Fruit fly (Drosophila melanogaster): ENCODE data around the gene CG31510.
"Not testable (repeated sequence)": the region's sequence is repeated elsewhere in the genome, so short reads cannot be mapped to it uniquely, and the experiment has no call there.

The CG31510 gene

dm6 chr3R:25123262-25123661 lies 542 bp upstream of the CG31510 start, which contains the start of gene vig2 (continued):
- TF ChIP-seq amos (GFP tag; IDR thresholded peaks at IDR 0.05; ENCODE audit: partially characterized antibody) (peak; percentile 94), onecut (GFP tag; IDR thresholded peaks at IDR 0.05) (peak; percentile 84), CG10431 (GFP tag; optimal IDR thresholded peaks at IDR 0.05) (peak; percentile 54), Nf-YC (tag; optimal IDR thresholded peaks at IDR 0.05) (peak; percentile 3), dpn (GFP tag; optimal IDR thresholded peaks at IDR 0.05) (peak in 1 of 2 experiments; percentile 41), CG17361 (GFP tag; IDR thresholded peaks at IDR 0.05) (peak; percentile 67; the same call in 2 of the 3 replicates), sob (GFP tag; IDR thresholded peaks at IDR 0.05) (peak; percentile 84), odd (GFP tag; optimal IDR thresholded peaks at IDR 0.05) (peak; percentile 18), gsb (GFP tag; IDR thresholded peaks at IDR 0.05) (peak; percentile 49; the same call in 1 of the 2 replicates), ara (GFP tag; IDR thresholded peaks at IDR 0.05) (peak; percentile 73), Fer2 (tag; optimal IDR thresholded peaks at IDR 0.05) (peak; percentile 49), Sox100B (GFP tag; optimal IDR thresholded peaks at IDR 0.05) (peak; percentile 39), E2f2 (GFP tag; IDR thresholded peaks at IDR 0.05) (peak; percentile 27; the same call in 1 of the 2 replicates), lov (GFP tag; IDR thresholded peaks at IDR 0.05) (peak; percentile 90; the same call in 2 of the 3 replicates), knrl (GFP tag; IDR thresholded peaks at IDR 0.05; ENCODE audit: partially characterized antibody) (peak; percentile 89), pfk (GFP tag; optimal IDR thresholded peaks at IDR 0.05) (peak; percentile 29), Vsx1 (GFP tag; optimal IDR thresholded peaks at IDR 0.05) (peak; percentile 43), CG10366 (GFP tag; IDR thresholded peaks at IDR 0.05) (peak; percentile 84), Ets65A (GFP tag) (peak; percentile 82), CG13287 (GFP tag; IDR thresholded peaks at IDR 0.05; ENCODE audit: partially characterized antibody) (peak; percentile 72), HLHmδ (GFP tag; optimal IDR thresholded peaks at IDR 0.05) (peak; percentile 72), Med (GFP tag) (peak; percentile 92), CG17829 (tag; optimal IDR thresholded peaks at IDR 0.05) (peak; percentile 3), klu (GFP tag; IDR thresholded peaks at IDR 0.05) (0 out of 2 replicates have a peak, but pooled peaks have one; percentile 38), Dbx (GFP tag; IDR thresholded peaks at IDR 0.05) (peak; percentile 85), sim (GFP tag; IDR thresholded peaks at IDR 0.05) (peak; percentile 54; the same call in 1 of the 2 replicates), CG34376 (GFP tag; optimal IDR thresholded peaks at IDR 0.05) (peak; percentile 57), zen2 (GFP tag; IDR thresholded peaks at IDR 0.05; ENCODE audit: partially characterized antibody) (peak; percentile 77; the same call in 2 of the 3 replicates), Oaz (GFP tag; IDR thresholded peaks at IDR 0.05) (peak; percentile 70), MESR4 (GFP tag; optimal IDR thresholded peaks at IDR 0.05) (peak; percentile 72), CG2116 (GFP tag; optimal IDR thresholded peaks at IDR 0.05) (peak; percentile 50), CG6765 (GFP tag; optimal IDR thresholded peaks at IDR 0.05) (peak; percentile 57), tna (GFP tag; IDR thresholded peaks at IDR 0.05; ENCODE audit: partially characterized antibody) (peak; percentile 74), Scr (GFP tag; IDR thresholded peaks at IDR 0.05; ENCODE audit: partially characterized antibody) (peak; percentile 90), CG1024 (GFP tag; IDR thresholded peaks at IDR 0.05) (peak; percentile 72), CG6813 (GFP tag; optimal IDR thresholded peaks at IDR 0.05) (peak; percentile 59), wek (GFP tag; optimal IDR thresholded peaks at IDR 0.05) (peak; percentile 22), CG11695 (GFP tag; IDR thresholded peaks at IDR 0.05) (0 out of 3 replicates have a peak, but pooled peaks have one; percentile 39), CG2875 (GFP tag; optimal IDR thresholded peaks at IDR 0.05) (peak; percentile 33), CG9437 (GFP tag; optimal IDR thresholded peaks at IDR 0.05) (peak; percentile 68), CG16815 (GFP tag; optimal IDR thresholded peaks at IDR 0.05) (peak; percentile 7), CG14667 (GFP tag; IDR thresholded peaks at IDR 0.05) (0 out of 2 replicates have a peak, but pooled peaks have one; percentile 23), CG15479 (GFP tag; optimal IDR thresholded peaks at IDR 0.05) (peak; percentile 46), CG3407 (GFP tag; optimal IDR thresholded peaks at IDR 0.05) (peak; percentile 12), CG3726 (GFP tag; IDR thresholded peaks at IDR 0.05) (0 out of 3 replicates have a peak, but pooled peaks have one; percentile 63), exex (tag; optimal IDR thresholded peaks at IDR 0.05) (peak; percentile 10), CG18262 (tag; optimal IDR thresholded peaks at IDR 0.05) (peak; percentile 40), otp (GFP tag; IDR thresholded peaks at IDR 0.05) (peak; percentile 87)
- TF ChIP-seq lov (optimal IDR thresholded peaks at IDR 0.05), result not testable (repeated sequence)
